Fruit fly (Drosophila melanogaster) whole organism, prepupa: Measurements from ENCODE around the gene Ccdc85.

Source experiments
- CG10631 ChIP-seq: fragments of 200-800 bp; sonication (Bioruptor generic); optimal IDR thresholded peaks from 2 replicates; lab custom pipeline; 2016; ENCODE audit warnings: missing biosample characterization, missing genetic modification characterization
- CG10669 ChIP-seq: fragments of 200-800 bp; sonication (Bioruptor generic); optimal IDR thresholded peaks from 3 replicates; lab custom pipeline; 2018; ENCODE audit warnings: missing biosample characterization, mild to moderate bottlenecking, missing genetic modification characterization, moderate library complexity
- CG11762 ChIP-seq: fragments of 200-800 bp; sonication (Bioruptor generic); optimal IDR thresholded peaks from 3 replicates; lab custom pipeline; 2016; ENCODE audit warnings: missing biosample characterization, missing genetic modification characterization; ENCODE audit not compliant: insufficient read depth
- CG11902 ChIP-seq: fragments of 200-800 bp; sonication (Bioruptor generic); optimal IDR thresholded peaks from 3 replicates; lab custom pipeline; 2016; ENCODE audit warnings: missing biosample characterization, missing genetic modification characterization
- CG15336 ChIP-seq: fragments of 200-800 bp; sonication (Bioruptor generic); IDR thresholded peaks from 2 replicates; pipeline ENCODE4 v1.3.6; 2022; ENCODE audit warnings: missing biosample characterization, missing genetic modification characterization
- CG1621 ChIP-seq: fragments of 200-800 bp; sonication (Bioruptor generic); optimal IDR thresholded peaks from 3 replicates; lab custom pipeline; 2018; ENCODE audit warnings: missing biosample characterization, mild to moderate bottlenecking, missing genetic modification characterization
- CG3032 ChIP-seq: fragments of 200-800 bp; optimal IDR thresholded peaks from 2 replicates; lab custom pipeline; 2019; ENCODE audit warnings: missing biosample characterization, mild to moderate bottlenecking, missing genetic modification characterization, moderate library complexity
- CG31627 ChIP-seq: fragments of 200-800 bp; sonication (Bioruptor generic); optimal IDR thresholded peaks from 3 replicates; lab custom pipeline; 2016; ENCODE audit warnings: missing biosample characterization, missing genetic modification characterization
- CG32006 ChIP-seq: fragments of 200-800 bp; sonication (Bioruptor generic); optimal IDR thresholded peaks from 3 replicates; lab custom pipeline; 2017; ENCODE audit warnings: missing biosample characterization, mild to moderate bottlenecking, missing genetic modification characterization
- CG34406 ChIP-seq: fragments of 200-800 bp; sonication (Bioruptor generic); optimal IDR thresholded peaks from 3 replicates; lab custom pipeline; 2016; ENCODE audit warnings: missing biosample characterization, missing genetic modification characterization
- CG3919 ChIP-seq: fragments of 200-800 bp; sonication (Bioruptor generic); optimal IDR thresholded peaks from 3 replicates; lab custom pipeline; 2016; ENCODE audit warnings: missing biosample characterization, missing genetic modification characterization
- CG4318 ChIP-seq: fragments of 200-800 bp; sonication (Bioruptor generic); optimal IDR thresholded peaks from 3 replicates; lab custom pipeline; 2017; ENCODE audit warnings: missing biosample characterization, mild to moderate bottlenecking, missing genetic modification characterization
- CG6276 ChIP-seq: fragments of 200-800 bp; sonication (Bioruptor generic); optimal IDR thresholded peaks from 2 replicates; lab custom pipeline; 2017; ENCODE audit warnings: missing biosample characterization, mild to moderate bottlenecking, missing genetic modification characterization
- CG6808 ChIP-seq: fragments of 200-800 bp; sonication (Bioruptor generic); optimal IDR thresholded peaks from 3 replicates; lab custom pipeline; 2017; ENCODE audit warnings: missing biosample characterization, missing genetic modification characterization, mild to moderate bottlenecking, moderate library complexity, missing genetic modification reagents
- CG6854 ChIP-seq: fragments of 200-800 bp; sonication (Bioruptor generic); optimal IDR thresholded peaks from 2 replicates; lab custom pipeline; 2017; ENCODE audit warnings: missing biosample characterization, mild to moderate bottlenecking, missing genetic modification characterization
- CG7368 ChIP-seq: fragments of 200-800 bp; sonication (Bioruptor generic); optimal IDR thresholded peaks from 3 replicates; lab custom pipeline; 2016; ENCODE audit warnings: missing biosample characterization, missing genetic modification characterization
- CG8319 ChIP-seq: fragments of 200-800 bp; sonication (Bioruptor generic); optimal IDR thresholded peaks from 3 replicates; lab custom pipeline; 2016; ENCODE audit warnings: missing biosample characterization, missing genetic modification characterization
- CG8632 ChIP-seq: fragments of 200-800 bp; sonication (Bioruptor generic); optimal IDR thresholded peaks from 3 replicates; lab custom pipeline; 2016; ENCODE audit warnings: missing biosample characterization, missing genetic modification characterization
- CG9139 ChIP-seq: fragments of 200-800 bp; sonication (Bioruptor generic); optimal IDR thresholded peaks from 3 replicates; lab custom pipeline; 2017; ENCODE audit warnings: missing biosample characterization, mild to moderate bottlenecking, missing genetic modification characterization
- Eip75B ChIP-seq: fragments of 200-800 bp; sonication (Bioruptor generic); optimal IDR thresholded peaks from 3 replicates; lab custom pipeline; 2016; ENCODE audit warnings: missing biosample characterization, missing genetic modification characterization
- Eip78C ChIP-seq: fragments of 200-800 bp; sonication (Bioruptor generic); peaks from one replicate; lab custom pipeline; 2016; ENCODE audit warnings: missing biosample characterization, missing genetic modification characterization
- Eip93F ChIP-seq: fragments of 200-800 bp; sonication (Bioruptor generic); optimal IDR thresholded peaks from 2 replicates; lab custom pipeline; 2016; ENCODE audit warnings: missing biosample characterization, mild to moderate bottlenecking, missing genetic modification characterization
- Ets96B ChIP-seq: fragments of 200-800 bp; optimal IDR thresholded peaks from 2 replicates; lab custom pipeline; 2019; ENCODE audit warnings: missing biosample characterization, mild to moderate bottlenecking, missing genetic modification characterization, moderate library complexity
- Gug ChIP-seq: fragments of 200-800 bp; sonication (Bioruptor generic); IDR thresholded peaks from 2 replicates; pipeline ENCODE4 v1.3.6; 2022; ENCODE audit warnings: missing biosample characterization, missing genetic modification characterization
- Hr38 ChIP-seq: sonication (Bioruptor generic); optimal IDR thresholded peaks from 2 replicates; lab custom pipeline; 2016; ENCODE audit warnings: missing biosample characterization, missing genetic modification characterization
- Lpt ChIP-seq: fragments of 200-800 bp; sonication (Bioruptor generic); optimal IDR thresholded peaks from 3 replicates; lab custom pipeline; 2016; ENCODE audit warnings: missing biosample characterization, missing genetic modification characterization
- Met ChIP-seq: fragments of 200-800 bp; sonication (Bioruptor generic); optimal IDR thresholded peaks from 3 replicates; lab custom pipeline; 2016; ENCODE audit warnings: missing biosample characterization, missing genetic modification characterization
- OdsH ChIP-seq: fragments of 200-800 bp; sonication (Bioruptor generic); optimal IDR thresholded peaks from 3 replicates; lab custom pipeline; 2016; ENCODE audit warnings: missing biosample characterization, missing genetic modification characterization
- Sox102F ChIP-seq: fragments of 200-800 bp; sonication (Bioruptor generic); optimal IDR thresholded peaks from 2 replicates; lab custom pipeline; 2016; ENCODE audit warnings: missing biosample characterization, mild to moderate bottlenecking, missing genetic modification characterization
- Sox14 ChIP-seq: fragments of 200-800 bp; sonication (Bioruptor generic); optimal IDR thresholded peaks from 3 replicates; lab custom pipeline; 2016; ENCODE audit warnings: missing biosample characterization, missing genetic modification characterization
- Sox15 ChIP-seq: fragments of 200-800 bp; sonication (Bioruptor generic); optimal IDR thresholded peaks from 3 replicates; lab custom pipeline; 2016; ENCODE audit warnings: missing biosample characterization, missing genetic modification characterization
- achi ChIP-seq: fragments of 200-800 bp; sonication (Bioruptor generic); optimal IDR thresholded peaks from 3 replicates; lab custom pipeline; 2016; ENCODE audit warnings: missing biosample characterization, missing genetic modification characterization
- acj6 ChIP-seq: fragments of 200-800 bp; sonication (Bioruptor generic); optimal IDR thresholded peaks from 3 replicates; lab custom pipeline; 2016; ENCODE audit warnings: missing biosample characterization, missing genetic modification characterization
- cyc ChIP-seq: fragments of 200-800 bp; sonication (Bioruptor generic); optimal IDR thresholded peaks from 3 replicates; lab custom pipeline; 2016; ENCODE audit warnings: missing biosample characterization, missing genetic modification characterization
- dac ChIP-seq: fragments of 200-800 bp; sonication (Bioruptor generic); optimal IDR thresholded peaks from 2 replicates; lab custom pipeline; 2017; ENCODE audit warnings: missing biosample characterization, mild to moderate bottlenecking, missing genetic modification characterization
- dsx ChIP-seq: fragments of 200-800 bp; optimal IDR thresholded peaks from 3 replicates; lab custom pipeline; 2019; ENCODE audit warnings: missing biosample characterization, mild to moderate bottlenecking, missing genetic modification characterization, moderate library complexity; ENCODE audit not compliant: poor library complexity, severe bottlenecking
- eg ChIP-seq: fragments of 200-800 bp; sonication (Bioruptor generic); IDR thresholded peaks from 3 replicates; pipeline ENCODE4 v1.3.6; 2022; ENCODE audit warnings: missing biosample characterization, missing genetic modification characterization
- esn ChIP-seq: fragments of 200-800 bp; sonication (Bioruptor generic); optimal IDR thresholded peaks from 2 replicates; lab custom pipeline; 2016; ENCODE audit warnings: missing biosample characterization, mild to moderate bottlenecking, missing genetic modification characterization, moderate library complexity
- fd59A ChIP-seq: fragments of 200-800 bp; sonication (Bioruptor generic); optimal IDR thresholded peaks from 2 replicates; lab custom pipeline; 2017; ENCODE audit warnings: missing biosample characterization, mild to moderate bottlenecking, missing genetic modification characterization, missing genetic modification reagents
- fd85E ChIP-seq: fragments of 200-800 bp; sonication (Bioruptor generic); optimal IDR thresholded peaks from 3 replicates; lab custom pipeline; 2016; ENCODE audit warnings: missing biosample characterization, missing genetic modification characterization
- fkh ChIP-seq: fragments of 200-800 bp; sonication (Bioruptor generic); optimal IDR thresholded peaks from 3 replicates; lab custom pipeline; 2017; ENCODE audit warnings: missing biosample characterization, mild to moderate bottlenecking, missing genetic modification characterization, moderate library complexity
- lz ChIP-seq: fragments of 200-800 bp; sonication (Bioruptor generic); optimal IDR thresholded peaks from 3 replicates; lab custom pipeline; 2016; ENCODE audit warnings: missing biosample characterization, missing genetic modification characterization
- net ChIP-seq: fragments of 200-800 bp; sonication (Bioruptor generic); optimal IDR thresholded peaks from 3 replicates; lab custom pipeline; 2016; ENCODE audit warnings: missing biosample characterization, missing genetic modification characterization
- pdm3 ChIP-seq: fragments of 200-800 bp; sonication (Bioruptor generic); optimal IDR thresholded peaks from 3 replicates; lab custom pipeline; 2016; ENCODE audit warnings: missing biosample characterization, missing genetic modification characterization
- salr ChIP-seq, 2 experiments: fragments of 200-800 bp; sonication (Bioruptor generic); optimal IDR thresholded peaks; 3 replicates each; lab custom pipeline; 2016 to 2018; ENCODE audit warnings: missing biosample characterization in 2 of 2, missing genetic modification characterization in 2 of 2, mild to moderate bottlenecking in 1 of 2
- ss ChIP-seq, 2 experiments: fragments of 200-800 bp; sonication (Bioruptor generic); optimal IDR thresholded peaks; 2 replicates in 1 of 2; 3 replicates in 1 of 2; lab custom pipeline; 2017 to 2018; ENCODE audit warnings: mild to moderate bottlenecking in 2 of 2, missing biosample characterization in 2 of 2, missing genetic modification characterization in 2 of 2, moderate library complexity in 1 of 2
- vri ChIP-seq: fragments of 200-800 bp; sonication (Bioruptor generic); optimal IDR thresholded peaks from 3 replicates; lab custom pipeline; 2016; ENCODE audit warnings: missing biosample characterization, mild to moderate bottlenecking, missing genetic modification characterization

Gene Ccdc85

dm6 chr2L:3006925-3007426 lies 7.9 kb downstream of the Ccdc85 start:
- TF ChIP-seq CG6808 (GFP tag; lab: Kevin White, UChicago) (no peak), CG15336 (no peak)

DNA sequence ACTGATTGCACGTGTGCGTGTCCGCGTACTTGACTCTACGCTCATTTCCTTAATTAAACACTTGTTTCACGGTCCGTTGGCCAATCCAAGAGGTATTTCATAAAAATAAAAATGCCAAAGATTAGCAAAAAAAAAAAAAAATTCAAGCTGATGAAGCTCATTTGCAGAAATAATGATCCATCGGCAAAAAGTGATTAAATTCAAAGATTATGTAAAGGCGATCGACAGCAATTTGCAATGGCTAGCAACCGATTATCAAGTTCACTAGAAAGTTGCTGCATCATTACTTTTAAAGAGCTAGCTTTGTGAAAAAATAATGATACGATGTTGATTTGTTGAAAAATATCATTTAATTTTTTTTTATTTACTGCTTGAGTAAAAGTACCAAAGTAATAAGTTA lies 10.4 kb downstream of the Ccdc85 start:
- TF ChIP-seq cyc (GFP tag; lab: Kevin White, UChicago), result no peak
- no peak for TF ChIP-seq acj6 (GFP tag; lab: Kevin White, UChicago)
- no peak for TF ChIP-seq salr (GFP tag; optimal IDR thresholded peaks at IDR 0.05; lab: Kevin White, UChicago)

dm6 chr2L:3011484-3011883 lies 12.4 kb downstream of the Ccdc85 start:
- no peak for TF ChIP-seq fkh (GFP tag; lab: Kevin White, UChicago)
- peak; percentile 86 for TF ChIP-seq pdm3 (GFP tag; lab: Kevin White, UChicago)
- no peak for TF ChIP-seq Hr38
- peak; percentile 84 for TF ChIP-seq Eip75B (GFP tag; lab: Kevin White, UChicago)
- peak; percentile 88 for TF ChIP-seq cyc (GFP tag; lab: Kevin White, UChicago)
- peak; percentile 81 for TF ChIP-seq CG34406 (GFP tag; lab: Kevin White, UChicago)
- peak; percentile 78 for TF ChIP-seq achi (GFP tag; lab: Kevin White, UChicago)
- peak; percentile 76 for TF ChIP-seq CG7368 (GFP tag; lab: Kevin White, UChicago)
- peak; percentile 45 to 80 for TF ChIP-seq ss (GFP tag; optimal IDR thresholded peaks at IDR 0.05; lab: Kevin White, UChicago)
- TF ChIP-seq Sox14 (GFP tag; lab: Kevin White, UChicago), result peak; percentile 80
- peak; percentile 17 for TF ChIP-seq CG9139 (GFP tag; lab: Kevin White, UChicago)
- peak; percentile 63 for TF ChIP-seq CG6854
- TF ChIP-seq fd59A (GFP tag; lab: Kevin White, UChicago), result peak; percentile 71
- TF ChIP-seq salr (GFP tag; optimal IDR thresholded peaks at IDR 0.05; lab: Kevin White, UChicago), result peak; percentile 27 to 68
- TF ChIP-seq CG6276, result no peak
- peak; percentile 65 for TF ChIP-seq CG8319 (GFP tag; lab: Kevin White, UChicago)
- TF ChIP-seq CG10669, result peak; percentile 74
- TF ChIP-seq net (GFP tag; lab: Kevin White, UChicago), result peak; percentile 74
- peak; percentile 81 for TF ChIP-seq CG10631 (GFP tag; lab: Kevin White, UChicago)
- peak; percentile 76 for TF ChIP-seq dsx
- peak; percentile 91 for TF ChIP-seq CG31627 (GFP tag; lab: Kevin White, UChicago)
- TF ChIP-seq vri (GFP tag; lab: Kevin White, UChicago), result peak; percentile 65
- TF ChIP-seq dac (GFP tag; lab: Kevin White, UChicago), result no peak
- TF ChIP-seq Sox102F, result peak; percentile 85
- TF ChIP-seq Sox15 (GFP tag; lab: Kevin White, UChicago), result peak; percentile 76
- TF ChIP-seq CG3032 (tag; lab: Kevin White, UChicago), result peak; percentile 73
- TF ChIP-seq Gug (GFP tag; lab: Robert Waterston, UW), result no peak
- peak; percentile 77 for TF ChIP-seq OdsH (GFP tag; lab: Kevin White, UChicago)
- TF ChIP-seq CG8632 (GFP tag; lab: Kevin White, UChicago), result peak; percentile 79
- peak; percentile 23 for TF ChIP-seq Lpt
- 0 out of 3 replicates have a peak, but pooled peaks have one; percentile 19 for TF ChIP-seq eg (GFP tag; lab: Robert Waterston, UW)
- TF ChIP-seq Ets96B, result peak; percentile 76
- TF ChIP-seq CG32006 (GFP tag; lab: Kevin White, UChicago), result peak; percentile 47
- TF ChIP-seq Eip78C, result peak; percentile 96
- TF ChIP-seq Met (GFP tag; lab: Kevin White, UChicago), result peak; percentile 88
- TF ChIP-seq CG11902 (GFP tag; lab: Kevin White, UChicago), result peak; percentile 77
- TF ChIP-seq CG3919 (GFP tag; lab: Kevin White, UChicago), result peak; percentile 86
- peak; percentile 57; the same call in 1 of the 2 replicates for TF ChIP-seq CG15336
- TF ChIP-seq esn (GFP tag; lab: Kevin White, UChicago), result peak; percentile 90
- TF ChIP-seq Eip93F, result peak; percentile 50
- peak; percentile 53 for TF ChIP-seq CG6808 (GFP tag; lab: Kevin White, UChicago)
- peak; percentile 13 for TF ChIP-seq fd85E (GFP tag; lab: Kevin White, UChicago)
- peak; percentile 85 for TF ChIP-seq lz
- TF ChIP-seq CG11762 (GFP tag; lab: Kevin White, UChicago), result peak; percentile 62
- TF ChIP-seq CG1621 (tag; lab: Kevin White, UChicago), result peak; percentile 68
- no peak for TF ChIP-seq CG4318 (GFP tag; lab: Kevin White, UChicago)
